Fruit fly (Drosophila melanogaster) whole organism, embryonic: ENCODE data around the gene AnxB9.

Source experiments
- Abd-B ChIP-seq: fragments of 200-800 bp; sonication (Bioruptor generic); optimal IDR thresholded peaks from 2 replicates; lab custom pipeline; 2018; ENCODE audit warnings: missing biosample characterization, mild to moderate bottlenecking, missing genetic modification characterization, moderate library complexity
- Bteb2 ChIP-seq: fragments of 200-800 bp; sonication (Bioruptor generic); optimal IDR thresholded peaks from 2 replicates; lab custom pipeline; 2016; ENCODE audit warnings: missing biosample characterization, missing genetic modification characterization
- C15 ChIP-seq: fragments of 200-800 bp; sonication (Bioruptor generic); IDR thresholded peaks from 3 replicates; pipeline ENCODE4 v1.3.6; 2022; ENCODE audit warnings: missing biosample characterization, missing genetic modification characterization
- CG13624 ChIP-seq: fragments of 200-800 bp; sonication (Bioruptor generic); optimal IDR thresholded peaks from 2 replicates; lab custom pipeline; 2016; ENCODE audit warnings: missing biosample characterization, missing genetic modification characterization
- CG1529 ChIP-seq: fragments of 200-800 bp; sonication (Bioruptor generic); optimal IDR thresholded peaks from 3 replicates; lab custom pipeline; 2018; ENCODE audit warnings: missing biosample characterization, missing genetic modification characterization
- CG1603 ChIP-seq: fragments of 200-800 bp; sonication (Bioruptor generic); optimal IDR thresholded peaks from 2 replicates; lab custom pipeline; 2019; ENCODE audit warnings: missing biosample characterization, mild to moderate bottlenecking, missing genetic modification characterization, moderate library complexity
- CG18262 ChIP-seq: fragments of 200-800 bp; optimal IDR thresholded peaks from 3 replicates; lab custom pipeline; 2019; ENCODE audit warnings: missing biosample characterization, mild to moderate bottlenecking, missing genetic modification characterization, moderate library complexity
- CG2116 ChIP-seq: fragments of 200-800 bp; sonication (Bioruptor generic); optimal IDR thresholded peaks from 3 replicates; lab custom pipeline; 2018; ENCODE audit warnings: missing biosample characterization, mild to moderate bottlenecking, missing genetic modification characterization
- CG2129 ChIP-seq: fragments of 200-800 bp; sonication (Bioruptor generic); IDR thresholded peaks from 2 replicates; pipeline ENCODE4 v1.3.6; 2022; ENCODE audit warnings: missing biosample characterization, missing genetic modification characterization; ENCODE audit not compliant: partially characterized antibody
- CG2875 ChIP-seq: fragments of 200-800 bp; sonication (Bioruptor generic); optimal IDR thresholded peaks from 2 replicates; lab custom pipeline; 2017; ENCODE audit warnings: missing biosample characterization, mild to moderate bottlenecking, missing genetic modification characterization, missing genetic modification reagents
- CG4707 ChIP-seq: fragments of 200-800 bp; sonication (Bioruptor generic); optimal IDR thresholded peaks from 2 replicates; lab custom pipeline; 2018; ENCODE audit warnings: missing biosample characterization, mild to moderate bottlenecking, missing genetic modification characterization, moderate library complexity
- CG4820 ChIP-seq: fragments of 200-800 bp; sonication (Bioruptor generic); optimal IDR thresholded peaks from 3 replicates; lab custom pipeline; 2016; ENCODE audit warnings: missing biosample characterization, missing genetic modification characterization
- CG5245 ChIP-seq: fragments of 200-800 bp; sonication (Bioruptor generic); optimal IDR thresholded peaks from 3 replicates; lab custom pipeline; 2016; ENCODE audit warnings: missing biosample characterization, missing genetic modification characterization
- CG6175 ChIP-seq: fragments of 200-800 bp; sonication (Bioruptor generic); IDR thresholded peaks from 3 replicates; pipeline ENCODE4 v1.3.6; 2022; ENCODE audit warnings: missing biosample characterization, missing genetic modification characterization
- CG6683 ChIP-seq: fragments of 200-800 bp; sonication (Bioruptor generic); optimal IDR thresholded peaks from 2 replicates; lab custom pipeline; 2017; ENCODE audit warnings: missing biosample characterization, mild to moderate bottlenecking, missing genetic modification characterization, missing genetic modification reagents
- CG9727 ChIP-seq: fragments of 200-800 bp; sonication (Bioruptor generic); optimal IDR thresholded peaks from 3 replicates; lab custom pipeline; 2017; ENCODE audit warnings: missing biosample characterization, mild to moderate bottlenecking, missing genetic modification characterization
- D ChIP-seq, 2 experiments: fragments of 200-800 bp in 1 of 2; fragments of >200 bp in 1 of 2; sonication (Bioruptor generic) in 1 of 2; optimal IDR thresholded peaks; 2 replicates in 1 of 2; 3 replicates in 1 of 2; lab custom pipeline; 2017; ENCODE audit warnings: mild to moderate bottlenecking in 1 of 2, missing biosample characterization in 1 of 2, missing genetic modification characterization in 1 of 2, missing genetic modification reagents in 1 of 2
- Deaf1 ChIP-seq: fragments of 200-800 bp; optimal IDR thresholded peaks from 3 replicates; lab custom pipeline; 2019; ENCODE audit warnings: missing biosample characterization, mild to moderate bottlenecking, missing genetic modification characterization, moderate library complexity
- Dip3 ChIP-seq: fragments of 200-800 bp; sonication (Bioruptor generic); optimal IDR thresholded peaks from 3 replicates; lab custom pipeline; 2016; ENCODE audit warnings: missing biosample characterization, missing genetic modification characterization
- Doc2 ChIP-seq: fragments of 200-800 bp; sonication (Bioruptor generic); IDR thresholded peaks from 2 replicates; pipeline ENCODE4 v1.3.6; 2022; ENCODE audit warnings: missing biosample characterization, missing genetic modification characterization
- Ets65A ChIP-seq: fragments of 200-800 bp; sonication (Bioruptor generic); peaks from one replicate; lab custom pipeline; 2016; ENCODE audit warnings: missing biosample characterization, missing genetic modification characterization
- Fer1 ChIP-seq: fragments of 200-800 bp; sonication (Bioruptor generic); optimal IDR thresholded peaks from 2 replicates; lab custom pipeline; 2017; ENCODE audit warnings: missing biosample characterization, mild to moderate bottlenecking, missing genetic modification characterization
- Lim3 ChIP-seq: fragments of 200-800 bp; sonication (Bioruptor generic); IDR thresholded peaks from 2 replicates; pipeline ENCODE4 v1.3.6; 2022; ENCODE audit warnings: missing biosample characterization, missing genetic modification characterization
- MBD-R2 ChIP-seq: fragments of 200-800 bp; sonication (Bioruptor generic); IDR thresholded peaks from 2 replicates; pipeline ENCODE4 v1.3.6; 2022; ENCODE audit warnings: missing biosample characterization, missing genetic modification characterization
- Mes4 ChIP-seq: fragments of 200-800 bp; sonication (Bioruptor generic); optimal IDR thresholded peaks from 2 replicates; lab custom pipeline; 2016; ENCODE audit warnings: missing biosample characterization, missing genetic modification characterization
- PHDP ChIP-seq: fragments of 200-800 bp; sonication (Bioruptor generic); optimal IDR thresholded peaks from 3 replicates; lab custom pipeline; 2018; ENCODE audit warnings: missing biosample characterization, mild to moderate bottlenecking, missing genetic modification characterization, moderate library complexity
- TFAM ChIP-seq: fragments of 200-800 bp; sonication (Bioruptor generic); optimal IDR thresholded peaks from 2 replicates; lab custom pipeline; 2017; ENCODE audit warnings: missing biosample characterization, missing genetic modification characterization, inconsistent platforms
- az2 ChIP-seq: fragments of 200-800 bp; sonication (Bioruptor generic); optimal IDR thresholded peaks from 3 replicates; lab custom pipeline; 2016; ENCODE audit warnings: missing biosample characterization, missing genetic modification characterization
- cad ChIP-seq: fragments of >200 bp; optimal IDR thresholded peaks from 2 replicates; lab custom pipeline; 2017; ENCODE audit warnings: missing biosample characterization, missing genetic modification characterization
- cas ChIP-seq: fragments of 200-800 bp; sonication (Bioruptor generic); IDR thresholded peaks from 2 replicates; pipeline ENCODE4 v1.3.6; 2022; ENCODE audit warnings: missing biosample characterization, missing genetic modification characterization
- chinmo ChIP-seq: fragments of 200-800 bp; sonication (Bioruptor generic); IDR thresholded peaks from 4 replicates; pipeline ENCODE4 v1.3.6; 2022; ENCODE audit warnings: missing biosample characterization, missing genetic modification characterization; ENCODE audit not compliant: partially characterized antibody
- crol ChIP-seq: fragments of 200-800 bp; sonication (Bioruptor generic); IDR thresholded peaks from 2 replicates; pipeline ENCODE4 v1.3.6; 2022; ENCODE audit warnings: missing biosample characterization, missing genetic modification characterization
- dan ChIP-seq: fragments of 200-800 bp; sonication (Bioruptor generic); IDR thresholded peaks from 2 replicates; pipeline ENCODE4 v1.3.6; 2022; ENCODE audit warnings: missing biosample characterization, missing genetic modification characterization
- ewg ChIP-seq: fragments of 200-800 bp; sonication (Bioruptor generic); optimal IDR thresholded peaks from 3 replicates; lab custom pipeline; 2017; ENCODE audit warnings: mild to moderate bottlenecking, missing biosample characterization, missing genetic modification reagents, missing genetic modification characterization
- fd102C ChIP-seq: fragments of 200-800 bp; sonication (Bioruptor generic); optimal IDR thresholded peaks from 2 replicates; lab custom pipeline; 2018; ENCODE audit warnings: missing biosample characterization, mild to moderate bottlenecking, missing genetic modification characterization, moderate library complexity
- fru ChIP-seq: fragments of >200 bp; optimal IDR thresholded peaks from 2 replicates; lab custom pipeline; 2017
- hkb ChIP-seq, 2 experiments: fragments of 200-800 bp in 1 of 2; fragments of >200 bp in 1 of 2; sonication (Bioruptor generic) in 1 of 2; IDR thresholded peaks in 1 of 2; optimal IDR thresholded peaks in 1 of 2; 2 replicates each; pipeline versions ENCODE4 v1.3.6 to Lab custom; 2017 to 2022; ENCODE audit warnings: missing biosample characterization in 1 of 2, missing genetic modification characterization in 1 of 2
- klu ChIP-seq: fragments of 200-800 bp; sonication (Bioruptor generic); IDR thresholded peaks from 2 replicates; pipeline ENCODE4 v1.3.6; 2022; ENCODE audit warnings: missing biosample characterization, missing genetic modification characterization
- lola ChIP-seq, 3 experiments: fragments of >200 bp in 2 of 3; fragments of 200-800 bp in 1 of 3; sonication (Bioruptor generic) in 1 of 3; optimal IDR thresholded peaks; 2 replicates each; lab custom pipeline; 2017 to 2019; ENCODE audit warnings: missing biosample characterization in 3 of 3, missing genetic modification characterization in 3 of 3, mild to moderate bottlenecking in 1 of 3, moderate library complexity in 1 of 3
- mld ChIP-seq: fragments of 200-800 bp; sonication (Bioruptor generic); IDR thresholded peaks from 3 replicates; pipeline ENCODE4 v1.3.6; 2022; ENCODE audit warnings: missing biosample characterization, missing genetic modification characterization; ENCODE audit not compliant: partially characterized antibody
- odd ChIP-seq: fragments of 200-800 bp; sonication (Bioruptor generic); optimal IDR thresholded peaks from 2 replicates; lab custom pipeline; 2017; ENCODE audit warnings: missing biosample characterization, mild to moderate bottlenecking, missing genetic modification characterization
- pho ChIP-seq: fragments of 200-800 bp; sonication (Bioruptor generic); optimal IDR thresholded peaks from 2 replicates; lab custom pipeline; 2016; ENCODE audit warnings: missing biosample characterization, missing genetic modification characterization
- row ChIP-seq: fragments of 200-800 bp; sonication (Bioruptor generic); IDR thresholded peaks from 3 replicates; pipeline ENCODE4 v1.3.6; 2022; ENCODE audit warnings: missing biosample characterization, missing genetic modification characterization
- tap ChIP-seq: fragments of 200-800 bp; optimal IDR thresholded peaks from 3 replicates; lab custom pipeline; 2019; ENCODE audit warnings: missing biosample characterization, mild to moderate bottlenecking, missing genetic modification characterization, moderate library complexity
- tio ChIP-seq: fragments of 200-800 bp; sonication (Bioruptor generic); optimal IDR thresholded peaks from 2 replicates; lab custom pipeline; 2017; ENCODE audit warnings: missing biosample characterization, missing genetic modification characterization, inconsistent platforms
- usp ChIP-seq: fragments of >200 bp; optimal IDR thresholded peaks from 2 replicates; lab custom pipeline; 2017; ENCODE audit warnings: missing biosample characterization, missing genetic modification characterization
- zf30C ChIP-seq: fragments of 200-800 bp; sonication (Bioruptor generic); optimal IDR thresholded peaks from 3 replicates; lab custom pipeline; 2018; ENCODE audit warnings: missing biosample characterization, mild to moderate bottlenecking, missing genetic modification characterization

The AnxB9 gene

dm6 chr3R:21102477-21102876 lies 37.4 kb downstream of the AnxB9 start:
- TF ChIP-seq Ets65A (GFP tag; lab: Kevin White, UChicago): peak; percentile 93
- no peak for TF ChIP-seq CG2129 (GFP tag; lab: Robert Waterston, UW)
- 0 out of 3 replicates have a peak, but pooled peaks have one; percentile 47 for TF ChIP-seq mld (GFP tag; lab: Robert Waterston, UW)
- no peak for TF ChIP-seq CG1529
- TF ChIP-seq Doc2 (GFP tag; lab: Robert Waterston, UW): no peak
- TF ChIP-seq pho (GFP tag; lab: Kevin White, UChicago): no peak
- no peak for TF ChIP-seq C15 (GFP tag; lab: Robert Waterston, UW)

- TF ChIP-seq CG18262 (peak; percentile 54), cas (no peak), Fer1 (GFP tag; lab: Kevin White, UChicago) (peak; percentile 65), klu (no peak), tio (GFP tag; lab: Kevin White, UChicago) (no peak), az2 (peak; percentile 33), CG1603 (tag; lab: Kevin White, UChicago) (peak; percentile 72), CG4820 (peak; percentile 26), row (GFP tag; lab: Robert Waterston, UW) (peak; percentile 53; the same call in 2 of the 3 replicates), Dip3 (peak; percentile 17), odd (no peak), CG2116 (GFP tag; lab: Kevin White, UChicago) (peak; percentile 70), CG6175 (no peak), TFAM (no peak), Mes4 (GFP tag; lab: Kevin White, UChicago) (peak; percentile 3), crol (GFP tag; lab: Robert Waterston, UW) (no peak), fru (lab: Kevin White, UChicago) (no peak), PHDP (tag; lab: Kevin White, UChicago) (peak; percentile 81), fd102C (GFP tag; lab: Kevin White, UChicago) (no peak), CG13624 (GFP tag; lab: Kevin White, UChicago) (peak; percentile 45), D (optimal IDR thresholded peaks at IDR 0.05; lab: Kevin White, UChicago) (no peak), D (GFP tag; optimal IDR thresholded peaks at IDR 0.05; lab: Kevin White, UChicago) (peak; percentile 24), Deaf1 (tag; lab: Kevin White, UChicago) (no peak), tap (tag; lab: Kevin White, UChicago) (no peak), CG9727 (peak; percentile 79), MBD-R2 (GFP tag; lab: Robert Waterston, UW) (peak; percentile 78), CG5245 (GFP tag; lab: Kevin White, UChicago) (peak; percentile 16), usp (no peak), zf30C (no peak), chinmo (GFP tag; lab: Robert Waterston, UW) (0 out of 4 replicates have a peak, but pooled peaks have one; percentile 30), Doc2 (GFP tag; lab: Robert Waterston, UW) (no peak), Bteb2 (peak; percentile 28), dan (GFP tag; lab: Robert Waterston, UW) (no peak), cad (no peak), Ets65A (GFP tag; lab: Kevin White, UChicago) (peak; percentile 93), CG4707 (GFP tag; lab: Kevin White, UChicago) (no peak), hkb (optimal IDR thresholded peaks at IDR 0.05; lab: Kevin White, UChicago) (no peak), hkb (GFP tag; IDR thresholded peaks at IDR 0.05; lab: Robert Waterston, UW) (0 out of 2 replicates have a peak, but pooled peaks have one; percentile 35), CG6683 (GFP tag; lab: Kevin White, UChicago) (peak; percentile 2), CG2875 (GFP tag; lab: Kevin White, UChicago) (no peak), Lim3 (GFP tag; lab: Robert Waterston, UW) (no peak), ewg (GFP tag; lab: Kevin White, UChicago) (peak; percentile 60), lola (GFP tag; optimal IDR thresholded peaks at IDR 0.05; lab: Kevin White, UChicago) (peak in 1 of 3 experiments; percentile 78), Abd-B (GFP tag; lab: Kevin White, UChicago) (peak; percentile 35)
Measured at dm6 chr3R:21107907-21108591, 43.0 kb downstream of the AnxB9 start, which contains the start of the genes Sec15 and rtet. Gene Sec15, minus strand, starts transcription at chr3R:21107972. Gene rtet, plus strand, starts transcription at chr3R:21108446.
